Fruit fly (Drosophila melanogaster): ENCODE results near the gene CASK.

CASK gene

dm6 chr3R:21862137-21862850 is 39.8 kb upstream of the CASK start (continued):
- TF ChIP-seq al (GFP tag; IDR thresholded peaks at IDR 0.05), result no peak
- TF ChIP-seq BtbVII (GFP tag; optimal IDR thresholded peaks at IDR 0.05), result no peak
- TF ChIP-seq ind (GFP tag; optimal IDR thresholded peaks at IDR 0.05), result peak; percentile 39
- TF ChIP-seq stwl (tag; optimal IDR thresholded peaks at IDR 0.05), result no peak
- TF ChIP-seq bsh (GFP tag; optimal IDR thresholded peaks at IDR 0.05), result peak in 1 of 2 experiments; percentile 95
- TF ChIP-seq Sox100B (GFP tag; optimal IDR thresholded peaks at IDR 0.05), result peak; percentile 73
- no peak for TF ChIP-seq Dip3 (GFP tag; optimal IDR thresholded peaks at IDR 0.05)
- peak; percentile 68 for TF ChIP-seq chn (GFP tag; optimal IDR thresholded peaks at IDR 0.05)
- peak; percentile 79 for TF ChIP-seq nerfin-1 (tag; optimal IDR thresholded peaks at IDR 0.05)
- TF ChIP-seq GATAe (GFP tag; conservative IDR thresholded peaks at IDR 0.05), result no peak
- TF ChIP-seq CG8281 (tag; optimal IDR thresholded peaks at IDR 0.05), result no peak
- no peak for TF ChIP-seq pho (GFP tag; optimal IDR thresholded peaks at IDR 0.05)
- peak; percentile 58 for TF ChIP-seq ranshi (GFP tag; IDR thresholded peaks at IDR 0.05)
- no peak for TF ChIP-seq CG3838 (GFP tag; optimal IDR thresholded peaks at IDR 0.05)
- TF ChIP-seq Nf-YC (tag; optimal IDR thresholded peaks at IDR 0.05), result peak; percentile 13
- peak in 1 of 3 experiments; percentile 0 for TF ChIP-seq Stat92E (GFP tag; optimal IDR thresholded peaks at IDR 0.05)
- no peak for TF ChIP-seq exex (tag; optimal IDR thresholded peaks at IDR 0.05)
- TF ChIP-seq trh (GFP tag; optimal IDR thresholded peaks at IDR 0.05), result peak; percentile 25
- TF ChIP-seq Fer1 (GFP tag; optimal IDR thresholded peaks at IDR 0.05), result peak; percentile 31
- no peak for TF ChIP-seq CG17912 (GFP tag; optimal IDR thresholded peaks at IDR 0.05)
- TF ChIP-seq CG30431 (GFP tag; optimal IDR thresholded peaks at IDR 0.05), result peak; percentile 57
- peak; percentile 90 for TF ChIP-seq CG7556 (GFP tag; optimal IDR thresholded peaks at IDR 0.05)
- peak; percentile 56 for TF ChIP-seq tap (tag; optimal IDR thresholded peaks at IDR 0.05)
- TF ChIP-seq z (GFP tag; IDR thresholded peaks at IDR 0.05), result no peak
- TF ChIP-seq ems (GFP tag; optimal IDR thresholded peaks at IDR 0.05), result no peak
- peak; percentile 38 for TF ChIP-seq CG33213 (GFP tag; optimal IDR thresholded peaks at IDR 0.05)
- peak; percentile 81 for TF ChIP-seq gce (GFP tag; IDR thresholded peaks at IDR 0.05)
- no peak for TF ChIP-seq fu2 (GFP tag; optimal IDR thresholded peaks at IDR 0.05)
- TF ChIP-seq Sox102F (GFP tag; optimal IDR thresholded peaks at IDR 0.05), result peak; percentile 94
- no peak for TF ChIP-seq CG7271 (tag; optimal IDR thresholded peaks at IDR 0.05)
- peak; percentile 33 to 75 for TF ChIP-seq dpn (GFP tag; optimal IDR thresholded peaks at IDR 0.05)
- TF ChIP-seq grau (tag; optimal IDR thresholded peaks at IDR 0.05), result peak; percentile 83
- no peak for TF ChIP-seq slbo (GFP tag; IDR thresholded peaks at IDR 0.05)
- TF ChIP-seq CG10654 (GFP tag; optimal IDR thresholded peaks at IDR 0.05), result peak; percentile 44
- TF ChIP-seq CG1792 (GFP tag; optimal IDR thresholded peaks at IDR 0.05), result no peak
- TF ChIP-seq CG4360 (GFP tag; IDR thresholded peaks at IDR 0.05), result no peak; the same call in 1 of the 2 replicates
- TF ChIP-seq CG8765 (GFP tag; IDR thresholded peaks at IDR 0.05), result no peak
- no peak for TF ChIP-seq cas (GFP tag; IDR thresholded peaks at IDR 0.05)
- no peak for TF ChIP-seq pb (GFP tag; optimal IDR thresholded peaks at IDR 0.05)
- no peak for TF ChIP-seq CG9797 (GFP tag; optimal IDR thresholded peaks at IDR 0.05)
- peak in 1 of 2 experiments; percentile 81 for TF ChIP-seq Eip74EF (GFP tag; optimal IDR thresholded peaks at IDR 0.05)
- peak; percentile 69 for TF ChIP-seq CG12942 (GFP tag; optimal IDR thresholded peaks at IDR 0.05)
- TF ChIP-seq Ets65A (GFP tag), result peak; percentile 86
- no peak for TF ChIP-seq knrl (GFP tag; IDR thresholded peaks at IDR 0.05; ENCODE audit: partially characterized antibody)
- TF ChIP-seq CG2875 (GFP tag; optimal IDR thresholded peaks at IDR 0.05), result peak; percentile 94
- TF ChIP-seq CG30020 (tag; optimal IDR thresholded peaks at IDR 0.05), result peak; percentile 69
- TF ChIP-seq Blimp-1 (GFP tag; optimal IDR thresholded peaks at IDR 0.05), result peak; percentile 74
- no peak for TF ChIP-seq zfh2 (GFP tag; optimal IDR thresholded peaks at IDR 0.05)
- TF ChIP-seq twi (tag; optimal IDR thresholded peaks at IDR 0.05), result peak; percentile 59
- TF ChIP-seq Six4 (GFP tag; optimal IDR thresholded peaks at IDR 0.05), result peak; percentile 51
